Fruit fly (Drosophila melanogaster) whole organism, adult: ENCODE results near the gene sv.

Experiments
- CG14711 ChIP-seq: fragments of 200-800 bp; sonication (Bioruptor generic); optimal IDR thresholded peaks from 2 replicates; lab custom pipeline; 2018; ENCODE audit warnings: missing biosample characterization, mild to moderate bottlenecking, missing genetic modification characterization, moderate library complexity
- CG1620 ChIP-seq: fragments of 200-800 bp; sonication (Bioruptor generic); optimal IDR thresholded peaks from 2 replicates; lab custom pipeline; 2016; ENCODE audit warnings: missing biosample characterization, missing genetic modification characterization
- bab1 ChIP-seq: fragments of 200-800 bp; sonication (Bioruptor generic); optimal IDR thresholded peaks from 3 replicates; lab custom pipeline; 2019; ENCODE audit warnings: missing biosample characterization, mild to moderate bottlenecking, missing genetic modification characterization, moderate library complexity

DNA sequence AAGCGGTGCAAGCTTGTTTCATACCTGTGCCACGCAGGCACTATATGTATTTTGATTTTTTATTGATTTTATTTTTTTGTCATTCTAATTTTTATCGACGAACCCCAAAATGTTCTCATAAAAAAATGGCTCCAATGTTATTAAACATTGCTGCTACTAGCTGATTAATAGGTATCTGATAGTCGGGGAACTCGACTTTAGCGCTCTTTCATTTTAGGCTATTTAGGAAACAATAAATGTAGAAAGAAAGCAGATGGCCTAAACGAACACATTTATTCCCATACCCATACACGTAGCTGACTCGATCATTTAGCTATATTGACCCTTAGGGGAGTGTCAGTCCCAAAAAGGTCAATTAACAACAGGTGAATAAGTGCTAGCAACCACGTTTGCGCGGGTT is 1.7 kb downstream of the sv start:
- TF ChIP-seq CG14711 (tag; lab: Kevin White, UChicago) (no peak), CG1620 (GFP tag; lab: Kevin White, UChicago) (no peak), bab1 (no peak)
